Worm (Caenorhabditis elegans): ENCODE results near the gene mec-12.

mec-12 gene

DNA sequence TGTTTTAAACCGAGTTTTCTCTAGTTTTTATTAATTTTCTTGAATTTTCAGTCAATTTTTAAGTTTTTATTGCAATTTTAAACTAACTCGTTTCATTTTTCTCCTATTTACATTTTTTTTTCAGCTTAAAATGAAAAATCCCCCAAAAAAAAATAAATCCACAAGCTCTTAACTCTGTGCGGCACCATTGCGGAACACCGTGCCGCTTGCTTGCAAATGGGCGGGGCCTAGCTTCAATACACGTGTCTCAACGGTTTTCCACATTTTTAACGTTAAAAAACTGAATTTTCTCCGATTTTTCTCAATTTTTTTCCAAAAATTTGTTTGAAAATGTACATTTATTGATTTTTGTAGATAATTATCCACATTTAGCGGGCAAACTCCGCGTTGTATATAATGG lies 36.0 kb upstream of the mec-12 start, which contains the start of gene R148.3 (continued):
- no peak for TF ChIP-seq elt-2 (tag; optimal IDR thresholded peaks at IDR 0.05)
- no peak for TF ChIP-seq mef-2 (tag; optimal IDR thresholded peaks at IDR 0.05)
- TF ChIP-seq nhr-19 (GFP tag; conservative IDR thresholded peaks at IDR 0.05), result peak; percentile 37
- no peak for TF ChIP-seq isw-1 (GFP tag; IDR thresholded peaks at IDR 0.05)
- TF ChIP-seq fos-1 (tag; optimal IDR thresholded peaks at IDR 0.05), result no peak
- no peak for TF ChIP-seq unc-98 (GFP tag; IDR thresholded peaks at IDR 0.05)
- no peak for TF ChIP-seq unc-30 (tag; optimal IDR thresholded peaks at IDR 0.05)
- TF ChIP-seq nhr-12 (tag; optimal IDR thresholded peaks at IDR 0.05), result no peak
- TF ChIP-seq mab-9 (GFP tag; IDR thresholded peaks at IDR 0.05), result no peak
- TF ChIP-seq unc-62 (GFP tag; optimal IDR thresholded peaks at IDR 0.05), result no peak
- TF ChIP-seq lsy-2 (tag; optimal IDR thresholded peaks at IDR 0.05), result peak; percentile 49 to 69
- no peak for TF ChIP-seq C34B4.2 (tag; optimal IDR thresholded peaks at IDR 0.05)
- no peak for TF ChIP-seq nhr-77 (tag; optimal IDR thresholded peaks at IDR 0.05)
- TF ChIP-seq lin-13 (GFP tag; optimal IDR thresholded peaks at IDR 0.05), result peak; percentile 26
- peak; percentile 30 for TF ChIP-seq lin-15B (tag; optimal IDR thresholded peaks at IDR 0.05)
- TF ChIP-seq tbx-2 (tag; optimal IDR thresholded peaks at IDR 0.05), result peak; percentile 48
- TF ChIP-seq sox-4 (tag; optimal IDR thresholded peaks at IDR 0.05), result no peak
- TF ChIP-seq ceh-8 (GFP tag; optimal IDR thresholded peaks at IDR 0.05), result no peak
- TF ChIP-seq xbp-1 (tag; optimal IDR thresholded peaks at IDR 0.05), result peak; percentile 90
- peak; percentile 3 to 61 (median 40) for TF ChIP-seq dpl-1 (GFP tag; optimal IDR thresholded peaks at IDR 0.05)
- no peak for TF ChIP-seq alr-1 (tag; optimal IDR thresholded peaks at IDR 0.05; ENCODE audit: borderline replicate concordance)
- TF ChIP-seq nhr-47 (tag; optimal IDR thresholded peaks at IDR 0.05), result peak; percentile 59
- TF ChIP-seq nhr-90 (tag; optimal IDR thresholded peaks at IDR 0.05; ENCODE audit: poor library complexity), result peak; percentile 49
- TF ChIP-seq C16A3.4 (tag; optimal IDR thresholded peaks at IDR 0.05), result peak; percentile 3
- no peak for TF ChIP-seq ama-1 (optimal IDR thresholded peaks at IDR 0.05)
- no peak for TF ChIP-seq tlp-1 (tag; optimal IDR thresholded peaks at IDR 0.05)
- no peak for TF ChIP-seq grh-1 (GFP tag; IDR thresholded peaks at IDR 0.05)
- TF ChIP-seq ets-5 (GFP tag; IDR thresholded peaks at IDR 0.05), result no peak
- peak; percentile 74 for TF ChIP-seq rnt-1 (tag; optimal IDR thresholded peaks at IDR 0.05)
- peak; percentile 67 for TF ChIP-seq snu-23 (GFP tag; optimal IDR thresholded peaks at IDR 0.05)
- TF ChIP-seq skn-1 (tag; optimal IDR thresholded peaks at IDR 0.05), result peak; percentile 36
- no peak for TF ChIP-seq jun-1 (tag; optimal IDR thresholded peaks at IDR 0.05)
- no peak for TF ChIP-seq lir-3 (tag; optimal IDR thresholded peaks at IDR 0.05; ENCODE audit: poor library complexity)
- TF ChIP-seq dsc-1 (tag; optimal IDR thresholded peaks at IDR 0.05), result peak; percentile 43
- no peak for TF ChIP-seq egl-27 (tag; optimal IDR thresholded peaks at IDR 0.05)
- peak; percentile 11 for TF ChIP-seq F16B12.6 (tag; optimal IDR thresholded peaks at IDR 0.05)
- TF ChIP-seq nhr-11 (tag; optimal IDR thresholded peaks at IDR 0.05), result no peak
- no peak for TF ChIP-seq ces-1 (GFP tag; optimal IDR thresholded peaks at IDR 0.05)
- no peak for TF ChIP-seq nhr-237 (tag; optimal IDR thresholded peaks at IDR 0.05)
- peak; percentile 42 for TF ChIP-seq blmp-1 (tag; optimal IDR thresholded peaks at IDR 0.05)
- TF ChIP-seq nhr-28 (tag; optimal IDR thresholded peaks at IDR 0.05), result no peak
- TF ChIP-seq hlh-17 (GFP tag; optimal IDR thresholded peaks at IDR 0.05; ENCODE audit: borderline replicate concordance), result no peak
- no peak for TF ChIP-seq ztf-4 (tag; optimal IDR thresholded peaks at IDR 0.05)
- no peak for TF ChIP-seq lin-14 (GFP tag; optimal IDR thresholded peaks at IDR 0.05)
- TF ChIP-seq nhr-84 (tag; optimal IDR thresholded peaks at IDR 0.05), result no peak
- peak; percentile 6 for TF ChIP-seq lin-39 (tag; optimal IDR thresholded peaks at IDR 0.05)
- peak; percentile 68 for TF ChIP-seq mep-1 (tag; optimal IDR thresholded peaks at IDR 0.05)
- TF ChIP-seq aly-2 (tag; optimal IDR thresholded peaks at IDR 0.05), result no peak
- TF ChIP-seq nhr-85 (tag), result peak; percentile 80
- no peak for TF ChIP-seq C04F5.9 (tag; optimal IDR thresholded peaks at IDR 0.05)

Measured in whole organism, L1 larva.